Worm (Caenorhabditis elegans): Measurements from ENCODE around the gene Y66D12A.7.

DNA sequence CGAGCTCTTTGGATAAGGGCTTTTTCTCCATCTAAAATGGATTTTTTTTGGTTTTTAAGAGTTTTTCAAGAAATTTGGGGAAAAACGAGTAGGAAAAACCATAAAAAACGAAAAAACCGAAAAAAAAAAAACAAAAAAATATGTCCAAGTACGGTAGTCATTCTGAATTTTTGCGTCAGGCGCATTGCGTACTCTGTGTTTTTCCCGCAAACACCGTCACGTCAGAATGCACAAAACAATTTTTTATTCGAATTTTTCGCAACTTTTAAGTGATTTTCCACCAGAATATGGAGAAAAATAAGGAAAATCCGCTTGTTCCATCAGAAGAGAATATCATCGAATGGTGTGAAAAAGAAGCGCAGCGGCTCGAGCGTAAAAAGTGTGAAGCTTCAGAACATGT is 1.1 kb upstream of the Y66D12A.7 start, which contains the start of the genes Y66D12A.6 and ceh-92:
- TF ChIP-seq pqm-1 (tag; optimal IDR thresholded peaks at IDR 0.05) (no peak), nhr-11 (tag; optimal IDR thresholded peaks at IDR 0.05) (no peak), unc-62 (GFP tag; optimal IDR thresholded peaks at IDR 0.05) (no peak), tbx-2 (tag; optimal IDR thresholded peaks at IDR 0.05) (no peak), lin-39 (tag; optimal IDR thresholded peaks at IDR 0.05) (no peak), fkh-10 (GFP tag; optimal IDR thresholded peaks at IDR 0.05) (no peak), snpc-4 (tag; optimal IDR thresholded peaks at IDR 0.05) (no peak), dpl-1 (GFP tag; optimal IDR thresholded peaks at IDR 0.05) (no peak), ceh-88 (GFP tag; IDR thresholded peaks at IDR 0.05) (no peak), nhr-90 (tag; optimal IDR thresholded peaks at IDR 0.05; ENCODE audit: poor library complexity) (no peak)
